Fruit fly (Drosophila melanogaster) whole organism, embryonic: ENCODE data around the gene asl.

Experiments
- Antp ChIP-seq: fragments of 200-800 bp; sonication (Bioruptor generic); optimal IDR thresholded peaks from 3 replicates; lab custom pipeline; 2016; ENCODE audit warnings: missing biosample characterization, missing genetic modification characterization
- B-H1 ChIP-seq: fragments of 200-800 bp; sonication (Bioruptor generic); IDR thresholded peaks from 3 replicates; pipeline ENCODE4 v1.3.6; 2022; ENCODE audit warnings: missing biosample characterization, missing genetic modification characterization
- Bteb2 ChIP-seq: fragments of 200-800 bp; sonication (Bioruptor generic); optimal IDR thresholded peaks from 2 replicates; lab custom pipeline; 2016; ENCODE audit warnings: missing biosample characterization, missing genetic modification characterization
- C15 ChIP-seq: fragments of 200-800 bp; sonication (Bioruptor generic); IDR thresholded peaks from 3 replicates; pipeline ENCODE4 v1.3.6; 2022; ENCODE audit warnings: missing biosample characterization, missing genetic modification characterization
- CG1024 ChIP-seq: fragments of 200-800 bp; sonication (Bioruptor generic); IDR thresholded peaks from 2 replicates; pipeline ENCODE4 v1.3.6; 2022; ENCODE audit warnings: missing biosample characterization, missing genetic modification characterization
- CG10543 ChIP-seq: fragments of 200-800 bp; sonication (Bioruptor generic); optimal IDR thresholded peaks from 3 replicates; lab custom pipeline; 2017; ENCODE audit warnings: missing biosample characterization, mild to moderate bottlenecking, missing genetic modification characterization, moderate library complexity
- CG10654 ChIP-seq: fragments of 200-800 bp; sonication (Bioruptor generic); optimal IDR thresholded peaks from 2 replicates; lab custom pipeline; 2016; ENCODE audit warnings: missing biosample characterization, missing genetic modification characterization
- CG11723 ChIP-seq: fragments of 200-800 bp; sonication (Bioruptor generic); optimal IDR thresholded peaks from 2 replicates; lab custom pipeline; 2017; ENCODE audit warnings: missing biosample characterization, mild to moderate bottlenecking, missing genetic modification characterization
- CG1529 ChIP-seq: fragments of 200-800 bp; sonication (Bioruptor generic); optimal IDR thresholded peaks from 3 replicates; lab custom pipeline; 2018; ENCODE audit warnings: missing biosample characterization, missing genetic modification characterization
- CG30020 ChIP-seq: fragments of 200-800 bp; optimal IDR thresholded peaks from 2 replicates; lab custom pipeline; 2019; ENCODE audit warnings: missing biosample characterization, mild to moderate bottlenecking, missing genetic modification characterization, moderate library complexity
- CG4282 ChIP-seq: fragments of 200-800 bp; sonication (Bioruptor generic); optimal IDR thresholded peaks from 2 replicates; lab custom pipeline; 2016; ENCODE audit warnings: missing biosample characterization, missing genetic modification characterization
- CG4360 ChIP-seq: fragments of 200-800 bp; sonication (Bioruptor generic); IDR thresholded peaks from 2 replicates; pipeline ENCODE4 v1.3.6; 2022; ENCODE audit warnings: missing biosample characterization, missing genetic modification characterization
- CG4404 ChIP-seq: fragments of 200-800 bp; sonication (Bioruptor generic); IDR thresholded peaks from 2 replicates; pipeline ENCODE4 v1.3.6; 2022; ENCODE audit warnings: missing biosample characterization, missing genetic modification characterization
- CG4730 ChIP-seq: fragments of 200-800 bp; sonication (Bioruptor generic); IDR thresholded peaks from 2 replicates; pipeline ENCODE4 v1.3.6; 2022; ENCODE audit warnings: missing biosample characterization, missing genetic modification characterization
- CG4820 ChIP-seq: fragments of 200-800 bp; sonication (Bioruptor generic); optimal IDR thresholded peaks from 3 replicates; lab custom pipeline; 2016; ENCODE audit warnings: missing biosample characterization, missing genetic modification characterization
- D ChIP-seq, 2 experiments: fragments of 200-800 bp in 1 of 2; fragments of >200 bp in 1 of 2; sonication (Bioruptor generic) in 1 of 2; optimal IDR thresholded peaks; 2 replicates in 1 of 2; 3 replicates in 1 of 2; lab custom pipeline; 2017; ENCODE audit warnings: mild to moderate bottlenecking in 1 of 2, missing biosample characterization in 1 of 2, missing genetic modification characterization in 1 of 2, missing genetic modification reagents in 1 of 2
- Dad ChIP-seq: fragments of 200-800 bp; sonication (Bioruptor generic); optimal IDR thresholded peaks from 3 replicates; lab custom pipeline; 2016; ENCODE audit warnings: missing biosample characterization, missing genetic modification characterization
- Ets97D ChIP-seq: fragments of 200-800 bp; sonication (Bioruptor generic); optimal IDR thresholded peaks from 3 replicates; lab custom pipeline; 2016; ENCODE audit warnings: missing biosample characterization, missing genetic modification characterization
- HHEX ChIP-seq: fragments of 200-800 bp; sonication (Bioruptor generic); optimal IDR thresholded peaks from 3 replicates; lab custom pipeline; 2017; ENCODE audit warnings: missing biosample characterization, mild to moderate bottlenecking, missing genetic modification characterization, missing genetic modification reagents
- Hand ChIP-seq: fragments of 200-800 bp; sonication (Bioruptor generic); optimal IDR thresholded peaks from 2 replicates; lab custom pipeline; 2017; ENCODE audit warnings: mild to moderate bottlenecking, missing biosample characterization, missing genetic modification reagents, missing genetic modification characterization
- Hr78 ChIP-seq, 2 experiments: fragments of 200-800 bp in 1 of 2; fragments of >200 bp in 1 of 2; sonication (Bioruptor generic) in 1 of 2; optimal IDR thresholded peaks; 2 replicates each; lab custom pipeline; 2017 to 2019; ENCODE audit warnings: missing biosample characterization in 2 of 2, missing genetic modification characterization in 2 of 2, mild to moderate bottlenecking in 1 of 2, moderate library complexity in 1 of 2
- Meics ChIP-seq: fragments of 200-800 bp; sonication (Bioruptor generic); optimal IDR thresholded peaks from 2 replicates; lab custom pipeline; 2017; ENCODE audit warnings: missing biosample characterization, mild to moderate bottlenecking, missing genetic modification characterization
- Nf-YB ChIP-seq: fragments of 200-800 bp; sonication (Bioruptor generic); optimal IDR thresholded peaks from 3 replicates; lab custom pipeline; 2019; ENCODE audit warnings: missing biosample characterization, mild to moderate bottlenecking, missing genetic modification characterization, moderate library complexity
- Tbp ChIP-seq: fragments of >200 bp; optimal IDR thresholded peaks from 2 replicates; lab custom pipeline; 2018; ENCODE audit warnings: missing biosample characterization, missing genetic modification characterization
- YL-1 ChIP-seq: fragments of 200-800 bp; sonication (Bioruptor generic); optimal IDR thresholded peaks from 3 replicates; lab custom pipeline; 2017; ENCODE audit warnings: missing biosample characterization, mild to moderate bottlenecking, missing genetic modification characterization
- chm ChIP-seq: fragments of 200-800 bp; sonication (Bioruptor generic); IDR thresholded peaks from 2 replicates; pipeline ENCODE4 v1.3.6; 2022; ENCODE audit warnings: missing biosample characterization, missing genetic modification characterization
- dati ChIP-seq: fragments of 200-800 bp; sonication (Bioruptor generic); IDR thresholded peaks from 2 replicates; pipeline ENCODE4 v1.3.6; 2022; ENCODE audit warnings: missing biosample characterization, missing genetic modification characterization
- ems ChIP-seq: fragments of 200-800 bp; sonication (Bioruptor generic); optimal IDR thresholded peaks from 3 replicates; lab custom pipeline; 2016; ENCODE audit warnings: missing biosample characterization, missing genetic modification characterization
- exex ChIP-seq: fragments of 200-800 bp; sonication (Bioruptor generic); optimal IDR thresholded peaks from 4 replicates; lab custom pipeline; 2018; ENCODE audit warnings: missing biosample characterization, mild to moderate bottlenecking, missing genetic modification characterization, moderate library complexity
- gsb-n ChIP-seq: fragments of 200-800 bp; sonication (Bioruptor generic); optimal IDR thresholded peaks from 3 replicates; lab custom pipeline; 2018; ENCODE audit warnings: missing biosample characterization, mild to moderate bottlenecking, missing genetic modification characterization
- her ChIP-seq: fragments of 200-800 bp; sonication (Bioruptor generic); optimal IDR thresholded peaks from 2 replicates; lab custom pipeline; 2016; ENCODE audit warnings: missing biosample characterization, missing genetic modification characterization
- ken ChIP-seq: fragments of 200-800 bp; sonication (Bioruptor generic); IDR thresholded peaks from 3 replicates; pipeline ENCODE4 v1.3.6; 2022; ENCODE audit warnings: missing biosample characterization, missing genetic modification characterization
- knrl ChIP-seq: fragments of 200-800 bp; sonication (Bioruptor generic); IDR thresholded peaks from 3 replicates; pipeline ENCODE4 v1.3.6; 2022; ENCODE audit warnings: missing biosample characterization, missing genetic modification characterization; ENCODE audit not compliant: partially characterized antibody
- lbe ChIP-seq: fragments of 200-800 bp; sonication (Bioruptor generic); optimal IDR thresholded peaks from 2 replicates; lab custom pipeline; 2016; ENCODE audit warnings: missing biosample characterization, mild to moderate bottlenecking, missing genetic modification characterization
- nom ChIP-seq: fragments of 200-800 bp; sonication (Bioruptor generic); optimal IDR thresholded peaks from 2 replicates; lab custom pipeline; 2017; ENCODE audit warnings: missing biosample characterization, missing genetic modification characterization, mild to moderate bottlenecking, moderate library complexity, missing genetic modification reagents
- onecut ChIP-seq: fragments of 200-800 bp; sonication (Bioruptor generic); IDR thresholded peaks from 2 replicates; pipeline ENCODE4 v1.3.6; 2022; ENCODE audit warnings: missing biosample characterization, missing genetic modification characterization
- pros ChIP-seq: fragments of 200-800 bp; sonication (Bioruptor generic); optimal IDR thresholded peaks from 3 replicates; lab custom pipeline; 2019; ENCODE audit warnings: missing biosample characterization, mild to moderate bottlenecking, missing genetic modification characterization, moderate library complexity
- psq ChIP-seq: fragments of 200-800 bp; sonication (Bioruptor generic); optimal IDR thresholded peaks from 2 replicates; lab custom pipeline; 2017; ENCODE audit warnings: missing biosample characterization, missing genetic modification characterization
- pzg ChIP-seq: fragments of 200-800 bp; sonication (Bioruptor generic); optimal IDR thresholded peaks from 3 replicates; lab custom pipeline; 2018; ENCODE audit warnings: missing biosample characterization, mild to moderate bottlenecking, missing genetic modification characterization, moderate library complexity
- ranshi ChIP-seq: fragments of 200-800 bp; sonication (Bioruptor generic); IDR thresholded peaks from 2 replicates; pipeline ENCODE4 v1.3.6; 2022; ENCODE audit warnings: missing biosample characterization, missing genetic modification characterization
- repo ChIP-seq: fragments of 200-800 bp; sonication (Bioruptor generic); optimal IDR thresholded peaks from 2 replicates; lab custom pipeline; 2016; ENCODE audit warnings: missing biosample characterization, missing genetic modification characterization
- row ChIP-seq: fragments of 200-800 bp; sonication (Bioruptor generic); IDR thresholded peaks from 3 replicates; pipeline ENCODE4 v1.3.6; 2022; ENCODE audit warnings: missing biosample characterization, missing genetic modification characterization
- so ChIP-seq: fragments of 200-800 bp; sonication (Bioruptor generic); IDR thresholded peaks from 3 replicates; pipeline ENCODE4 v1.3.6; 2022; ENCODE audit warnings: missing biosample characterization, missing genetic modification characterization
- sob ChIP-seq: fragments of 200-800 bp; sonication (Bioruptor generic); IDR thresholded peaks from 2 replicates; pipeline ENCODE4 v1.3.6; 2022; ENCODE audit warnings: missing biosample characterization, missing genetic modification characterization
- tap ChIP-seq: fragments of 200-800 bp; optimal IDR thresholded peaks from 3 replicates; lab custom pipeline; 2019; ENCODE audit warnings: missing biosample characterization, mild to moderate bottlenecking, missing genetic modification characterization, moderate library complexity
- ttk ChIP-seq: fragments of 200-800 bp; sonication (Bioruptor generic); IDR thresholded peaks from 2 replicates; pipeline ENCODE4 v2.1.2; 2022; ENCODE audit warnings: missing biosample characterization, missing genetic modification characterization
- unpg ChIP-seq: fragments of 200-800 bp; sonication (Bioruptor generic); optimal IDR thresholded peaks from 3 replicates; lab custom pipeline; 2018; ENCODE audit warnings: missing biosample characterization, mild to moderate bottlenecking, missing genetic modification characterization, moderate library complexity
- usp ChIP-seq: fragments of >200 bp; optimal IDR thresholded peaks from 2 replicates; lab custom pipeline; 2017; ENCODE audit warnings: missing biosample characterization, missing genetic modification characterization
- vnd ChIP-seq: fragments of 200-800 bp; sonication (Bioruptor generic); IDR thresholded peaks from 3 replicates; pipeline ENCODE4 v1.3.6; 2022; ENCODE audit warnings: missing biosample characterization, missing genetic modification characterization; ENCODE audit not compliant: partially characterized antibody
- wdn ChIP-seq: fragments of 200-800 bp; sonication (Bioruptor generic); IDR thresholded peaks from 2 replicates; pipeline ENCODE4 v1.3.6; 2022; ENCODE audit warnings: missing biosample characterization, missing genetic modification characterization
- zfh2 ChIP-seq: fragments of 200-800 bp; sonication (Bioruptor generic); optimal IDR thresholded peaks from 2 replicates; lab custom pipeline; 2016; ENCODE audit warnings: missing biosample characterization, missing genetic modification characterization

The asl gene

dm6 chr3R:5568590-5568989 lies 37.8 kb downstream of the asl start, which contains the start of the genes CG2931 and Rheb (continued):
- TF ChIP-seq repo (GFP tag; lab: Kevin White, UChicago) (no peak), so (GFP tag; lab: Robert Waterston, UW) (no peak), lbe (peak; percentile 30), exex (tag; lab: Kevin White, UChicago) (peak; percentile 19), dati (GFP tag; lab: Robert Waterston, UW) (no peak), CG11723 (GFP tag; lab: Kevin White, UChicago) (peak; percentile 8), gsb-n (tag; lab: Kevin White, UChicago) (peak; percentile 29), CG4282 (GFP tag; lab: Kevin White, UChicago) (no peak), Antp (GFP tag; lab: Kevin White, UChicago) (peak; percentile 28), Nf-YB (GFP tag; lab: Kevin White, UChicago) (peak; percentile 43), CG10543 (GFP tag; lab: Kevin White, UChicago) (peak; percentile 49), YL-1 (peak; percentile 87), Meics (GFP tag; lab: Kevin White, UChicago) (peak; percentile 44), Tbp (no peak), usp (GFP tag; lab: Kevin White, UChicago) (no peak), vnd (GFP tag; lab: Robert Waterston, UW) (peak; percentile 74), CG1529 (peak; percentile 4), CG4820 (peak; percentile 61), sob (GFP tag; lab: Robert Waterston, UW) (peak; percentile 70), Bteb2 (GFP tag; lab: Kevin White, UChicago) (peak; percentile 51), ken (GFP tag; lab: Robert Waterston, UW) (peak; percentile 66), wdn (GFP tag; lab: Robert Waterston, UW) (no peak), Ets97D (GFP tag; lab: Kevin White, UChicago) (peak; percentile 76), chm (0 out of 2 replicates have a peak, but pooled peaks have one; percentile 12), HHEX (GFP tag; lab: Kevin White, UChicago) (peak; percentile 27), CG30020 (tag; lab: Kevin White, UChicago) (peak; percentile 97), CG1024 (peak; percentile 82), C15 (no peak), ems (GFP tag; lab: Kevin White, UChicago) (peak; percentile 45), B-H1 (GFP tag; lab: Robert Waterston, UW) (no peak; the same call in 2 of the 3 replicates), psq (GFP tag; lab: Kevin White, UChicago) (peak; percentile 14), knrl (peak; percentile 84), CG4360 (no peak), D (optimal IDR thresholded peaks at IDR 0.05; lab: Kevin White, UChicago) (no peak), D (GFP tag; optimal IDR thresholded peaks at IDR 0.05; lab: Kevin White, UChicago) (no peak), pzg (GFP tag; lab: Kevin White, UChicago) (peak; percentile 89), zfh2 (GFP tag; lab: Kevin White, UChicago) (peak; percentile 72), Dad (peak; percentile 43), onecut (GFP tag; lab: Robert Waterston, UW) (peak; percentile 84), CG10654 (GFP tag; lab: Kevin White, UChicago) (peak; percentile 56), row (peak; percentile 94), tap (tag; lab: Kevin White, UChicago) (peak; percentile 48), nom (GFP tag; lab: Kevin White, UChicago) (no peak), CG4730 (peak; percentile 31; the same call in 1 of the 2 replicates), pros (no peak), ttk (0 out of 2 replicates have a peak, but pooled peaks have one; percentile 57), Hand (GFP tag; lab: Kevin White, UChicago) (peak; percentile 13), unpg (GFP tag; lab: Kevin White, UChicago) (peak; percentile 69), CG4404 (no peak), ranshi (0 out of 2 replicates have a peak, but pooled peaks have one; percentile 51), her (no peak), Hr78 (GFP tag; optimal IDR thresholded peaks at IDR 0.05; lab: Kevin White, UChicago) (no peak)
